Fruit fly (Drosophila melanogaster): ENCODE results near the gene msi.

Gene msi

DNA sequence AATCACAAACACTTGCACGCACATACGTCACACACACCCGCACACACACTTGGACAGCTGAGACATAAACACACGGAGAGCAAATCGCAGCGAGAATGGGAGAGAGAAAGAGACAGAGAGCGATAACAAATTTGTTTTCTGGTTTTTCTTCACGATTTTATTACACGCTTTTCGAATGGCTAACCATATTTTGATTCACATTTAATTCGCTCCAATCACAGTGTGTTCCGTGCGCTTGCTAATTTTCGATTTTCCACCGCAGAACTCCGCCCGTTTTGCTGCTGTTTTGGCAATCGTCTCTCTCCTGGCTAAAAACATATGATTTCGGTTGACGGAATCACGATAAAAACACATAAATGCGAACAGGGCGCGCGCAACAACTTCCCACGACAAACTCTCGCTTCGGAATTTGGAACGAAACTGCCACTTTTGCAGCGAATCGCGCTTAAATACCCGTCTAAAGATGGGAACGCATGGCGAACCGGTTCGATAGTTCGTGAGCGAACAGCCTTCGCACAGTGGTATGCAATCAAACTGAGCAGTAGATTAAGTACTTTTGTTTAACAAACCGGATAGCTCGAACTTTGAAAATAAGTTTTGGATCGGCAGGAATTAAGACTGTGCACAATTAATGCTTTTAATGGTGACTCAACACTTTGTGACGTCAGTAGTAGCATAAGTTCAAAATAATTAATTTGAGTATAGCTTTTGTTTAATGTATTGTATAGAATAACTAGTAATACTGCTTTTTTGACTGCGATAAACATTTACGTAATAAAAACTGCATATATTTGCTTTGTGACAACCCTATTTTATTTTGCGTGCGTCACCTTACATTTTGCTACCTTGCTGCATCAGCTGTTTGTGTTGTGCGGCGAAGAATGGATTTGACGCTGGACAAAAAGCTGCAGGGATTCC is 43.0 kb upstream of the msi start, which contains the start of the genes Fur1 and Vps33B (continued):
- TF ChIP-seq CG9609 (GFP tag; optimal IDR thresholded peaks at IDR 0.05) (peak; percentile 98), CG17912 (GFP tag; optimal IDR thresholded peaks at IDR 0.05) (peak; percentile 83), Hand (GFP tag; optimal IDR thresholded peaks at IDR 0.05) (peak; percentile 87), CrebB (tag; optimal IDR thresholded peaks at IDR 0.05) (peak; percentile 94), CG14965 (GFP tag; optimal IDR thresholded peaks at IDR 0.05; ENCODE audit: borderline replicate concordance) (peak; percentile 75), ftz-f1 (GFP tag; optimal IDR thresholded peaks at IDR 0.05) (peak; percentile 98), CG6272 (GFP tag; IDR thresholded peaks at IDR 0.05) (peak; percentile 92), bigmax (GFP tag; optimal IDR thresholded peaks at IDR 0.05) (no peak), HLHmδ (GFP tag; optimal IDR thresholded peaks at IDR 0.05) (peak; percentile 69), CG34224 (GFP tag; IDR thresholded peaks at IDR 0.05; ENCODE audit: partially characterized antibody) (peak; percentile 73), CG4707 (GFP tag; optimal IDR thresholded peaks at IDR 0.05) (peak; percentile 84), Oaz (GFP tag; IDR thresholded peaks at IDR 0.05) (peak; percentile 94), CG11398 (GFP tag; optimal IDR thresholded peaks at IDR 0.05) (peak; percentile 97), CG2678 (tag; optimal IDR thresholded peaks at IDR 0.05) (peak; percentile 97), Stat92E (GFP tag; optimal IDR thresholded peaks at IDR 0.05) (peak in 1 of 3 experiments; percentile 75), Lhr (GFP tag; optimal IDR thresholded peaks at IDR 0.05) (peak; percentile 94), dan (GFP tag; IDR thresholded peaks at IDR 0.05) (no peak; the same call in 1 of the 2 replicates), nerfin-2 (GFP tag; IDR thresholded peaks at IDR 0.05; ENCODE audit: partially characterized antibody) (peak; percentile 71), inv (GFP tag; IDR thresholded peaks at IDR 0.05; ENCODE audit: partially characterized antibody) (peak; percentile 66; the same call in 1 of the 2 replicates), C15 (GFP tag; IDR thresholded peaks at IDR 0.05) (peak; percentile 86), CG17802 (tag; optimal IDR thresholded peaks at IDR 0.05) (peak; percentile 85), CG18011 (GFP tag; optimal IDR thresholded peaks at IDR 0.05) (peak; percentile 89), CG9797 (GFP tag; optimal IDR thresholded peaks at IDR 0.05) (peak; percentile 61), CG1602 (GFP tag; optimal IDR thresholded peaks at IDR 0.05) (peak; percentile 98), zf30C (GFP tag; optimal IDR thresholded peaks at IDR 0.05) (no peak), dm (GFP tag; optimal IDR thresholded peaks at IDR 0.05) (peak; percentile 96), slou (GFP tag; optimal IDR thresholded peaks at IDR 0.05) (peak; percentile 95), CG6689 (GFP tag; IDR thresholded peaks at IDR 0.05) (peak; percentile 100), CG10274 (GFP tag; optimal IDR thresholded peaks at IDR 0.05) (peak; percentile 89), CG1233 (GFP tag; optimal IDR thresholded peaks at IDR 0.05) (peak; percentile 96), PHDP (tag; optimal IDR thresholded peaks at IDR 0.05) (peak; percentile 96), bcd (GFP tag; optimal IDR thresholded peaks at IDR 0.05) (peak; percentile 97), Fer1 (GFP tag; optimal IDR thresholded peaks at IDR 0.05) (peak; percentile 96), pros (GFP tag; optimal IDR thresholded peaks at IDR 0.05) (peak; percentile 18), cad (GFP tag; optimal IDR thresholded peaks at IDR 0.05) (no peak), nmo (GFP tag; optimal IDR thresholded peaks at IDR 0.05) (peak; percentile 98), CG3847 (GFP tag; IDR thresholded peaks at IDR 0.05) (peak; percentile 93), CG31388 (GFP tag; optimal IDR thresholded peaks at IDR 0.05) (peak; percentile 96), lov (optimal IDR thresholded peaks at IDR 0.05) (peak; percentile 7), lov (GFP tag; IDR thresholded peaks at IDR 0.05) (peak; percentile 84; the same call in 1 of the 3 replicates), aop (GFP tag; IDR thresholded peaks at IDR 0.05) (no peak; the same call in 1 of the 2 replicates), salm (tag; optimal IDR thresholded peaks at IDR 0.05) (peak; percentile 93), CoRest (tag; optimal IDR thresholded peaks at IDR 0.05) (peak; percentile 98), eyg (GFP tag; optimal IDR thresholded peaks at IDR 0.05) (peak; percentile 93), amos (GFP tag; IDR thresholded peaks at IDR 0.05; ENCODE audit: partially characterized antibody) (peak; percentile 88), Dfd (GFP tag; optimal IDR thresholded peaks at IDR 0.05) (no peak), CG2129 (GFP tag; IDR thresholded peaks at IDR 0.05; ENCODE audit: partially characterized antibody) (peak; percentile 45)
